Worm (Caenorhabditis elegans): ENCODE data around the gene Y70C5A.4.

The Y70C5A.4 gene

ce11 chrV:16596102-16596501 lies 21.5 kb upstream of the Y70C5A.4 start:
- TF ChIP-seq elt-3 (tag; optimal IDR thresholded peaks at IDR 0.05) (peak in 1 of 3 experiments; percentile 9), nhr-12 (tag; optimal IDR thresholded peaks at IDR 0.05) (no peak)

ce11 chrV:16598437-16598836 lies 19.1 kb upstream of the Y70C5A.4 start:
- no peak for TF ChIP-seq ceh-82 (tag; optimal IDR thresholded peaks at IDR 0.05)
- TF ChIP-seq lsy-12 (tag; optimal IDR thresholded peaks at IDR 0.05) = no peak
- no peak for TF ChIP-seq fos-1 (tag; optimal IDR thresholded peaks at IDR 0.05)
- TF ChIP-seq mdl-1 (tag; optimal IDR thresholded peaks at IDR 0.05) = no peak
- TF ChIP-seq elt-1 (tag; optimal IDR thresholded peaks at IDR 0.05) = no peak
- TF ChIP-seq sea-2 (GFP tag; optimal IDR thresholded peaks at IDR 0.05) = no peak
- TF ChIP-seq nhr-23 (tag; optimal IDR thresholded peaks at IDR 0.05) = no peak
- no peak for TF ChIP-seq nfya-1 (tag; optimal IDR thresholded peaks at IDR 0.05; ENCODE audit: insufficient read depth)
- no peak for TF ChIP-seq nhr-43 (tag; optimal IDR thresholded peaks at IDR 0.05; ENCODE audit: poor library complexity, severe bottlenecking)

ce11 chrV:16599835-16600234 lies 17.7 kb upstream of the Y70C5A.4 start:
- no peak for TF ChIP-seq nhr-28 (tag; optimal IDR thresholded peaks at IDR 0.05)
- TF ChIP-seq nfya-1 (tag; optimal IDR thresholded peaks at IDR 0.05; ENCODE audit: insufficient read depth) = peak; percentile 62

ce11 chrV:16600623-16601022 lies 16.9 kb upstream of the Y70C5A.4 start, which contains the start of gene T03E6.9:
T03E6.9 (minus strand) TSS chrV:16600723.
- TF ChIP-seq nhr-237 (tag; optimal IDR thresholded peaks at IDR 0.05) (no peak), nhr-23 (tag; optimal IDR thresholded peaks at IDR 0.05) (no peak), nhr-67 (tag; optimal IDR thresholded peaks at IDR 0.05) (no peak), elt-1 (tag; optimal IDR thresholded peaks at IDR 0.05) (no peak), zag-1 (tag; optimal IDR thresholded peaks at IDR 0.05) (no peak), nhr-43 (tag; optimal IDR thresholded peaks at IDR 0.05; ENCODE audit: poor library complexity, severe bottlenecking) (no peak), lsy-12 (tag; optimal IDR thresholded peaks at IDR 0.05) (no peak), egl-27 (tag; optimal IDR thresholded peaks at IDR 0.05) (no peak), R02D3.7 (tag; optimal IDR thresholded peaks at IDR 0.05) (no peak), unc-62 (GFP tag; optimal IDR thresholded peaks at IDR 0.05) (no peak), nhr-76 (tag; optimal IDR thresholded peaks at IDR 0.05) (no peak), ceh-28 (tag; optimal IDR thresholded peaks at IDR 0.05) (no peak), pha-4 (tag; optimal IDR thresholded peaks at IDR 0.05) (no peak), ama-1 (optimal IDR thresholded peaks at IDR 0.05) (no peak)

- TF ChIP-seq nhr-43 (tag; optimal IDR thresholded peaks at IDR 0.05; ENCODE audit: poor library complexity, severe bottlenecking) = no peak
- TF ChIP-seq lin-15B (tag; optimal IDR thresholded peaks at IDR 0.05) = no peak
- TF ChIP-seq mdl-1 (tag; optimal IDR thresholded peaks at IDR 0.05) = no peak
- TF ChIP-seq unc-62 (GFP tag; optimal IDR thresholded peaks at IDR 0.05) = no peak
- TF ChIP-seq lin-39 (tag; optimal IDR thresholded peaks at IDR 0.05) = no peak
- TF ChIP-seq ceh-28 (tag; optimal IDR thresholded peaks at IDR 0.05) = no peak
- no peak for TF ChIP-seq pha-4 (tag; optimal IDR thresholded peaks at IDR 0.05)
- TF ChIP-seq unc-39 (tag; optimal IDR thresholded peaks at IDR 0.05) = no peak
- TF ChIP-seq nfya-1 (tag; optimal IDR thresholded peaks at IDR 0.05; ENCODE audit: insufficient read depth) = no peak
- no peak for TF ChIP-seq ztf-11 (tag; optimal IDR thresholded peaks at IDR 0.05)
Measured at ce11 chrV:16603102-16603501, 14.5 kb upstream of the Y70C5A.4 start, which contains the start of gene T03E6.8. T03E6.8 (minus strand) TSS chrV:16603202.

- TF ChIP-seq pqm-1 (tag; optimal IDR thresholded peaks at IDR 0.05) (peak; percentile 56), nhr-23 (tag; optimal IDR thresholded peaks at IDR 0.05) (no peak), nhr-237 (tag; optimal IDR thresholded peaks at IDR 0.05) (no peak), nhr-12 (tag; optimal IDR thresholded peaks at IDR 0.05) (no peak), ceh-28 (tag; optimal IDR thresholded peaks at IDR 0.05) (no peak), elt-2 (tag; optimal IDR thresholded peaks at IDR 0.05) (peak; percentile 42), egl-5 (tag; optimal IDR thresholded peaks at IDR 0.05) (no peak), elt-3 (tag; optimal IDR thresholded peaks at IDR 0.05) (no peak)
Measured at ce11 chrV:16604301-16604700, 13.3 kb upstream of the Y70C5A.4 start.

- TF ChIP-seq mdl-1 (tag; optimal IDR thresholded peaks at IDR 0.05) (no peak), elt-2 (tag; optimal IDR thresholded peaks at IDR 0.05) (peak; percentile 50), fkh-2 (tag; optimal IDR thresholded peaks at IDR 0.05) (no peak), egl-27 (tag; optimal IDR thresholded peaks at IDR 0.05) (no peak), egl-5 (tag; optimal IDR thresholded peaks at IDR 0.05) (no peak), snpc-4 (tag; optimal IDR thresholded peaks at IDR 0.05) (no peak), daf-12 (tag; optimal IDR thresholded peaks at IDR 0.05) (no peak), lin-39 (tag; optimal IDR thresholded peaks at IDR 0.05) (no peak), pqm-1 (tag; optimal IDR thresholded peaks at IDR 0.05) (peak; percentile 0)
Measured at ce11 chrV:16605463-16605862, 12.1 kb upstream of the Y70C5A.4 start.

Measured in whole organism, L3 larva.